Fruit fly (Drosophila melanogaster) whole organism, embryonic: ENCODE results near the gene Rlb1.
A peak's percentile ranks its signal among the peaks of the same experiment; 100 is the strongest.

Experiments used
- ATbp ChIP-seq: fragments of 200-800 bp; sonication (Bioruptor generic); optimal IDR thresholded peaks from 2 replicates; lab custom pipeline; 2017; ENCODE audit warnings: missing biosample characterization, mild to moderate bottlenecking, missing genetic modification characterization, missing genetic modification reagents
- Abd-B ChIP-seq: fragments of 200-800 bp; sonication (Bioruptor generic); optimal IDR thresholded peaks from 2 replicates; lab custom pipeline; 2018; ENCODE audit warnings: missing biosample characterization, mild to moderate bottlenecking, missing genetic modification characterization, moderate library complexity
- Asciz ChIP-seq: fragments of 200-800 bp; sonication (Bioruptor generic); optimal IDR thresholded peaks from 2 replicates; lab custom pipeline; 2017; ENCODE audit warnings: missing biosample characterization, mild to moderate bottlenecking, missing genetic modification characterization, missing genetic modification reagents
- Atf6 ChIP-seq: fragments of 200-800 bp; sonication (Bioruptor generic); IDR thresholded peaks from 2 replicates; pipeline ENCODE4 v1.3.6; 2022; ENCODE audit warnings: missing biosample characterization, missing genetic modification characterization
- CG10267 ChIP-seq: fragments of 200-800 bp; sonication (Bioruptor generic); optimal IDR thresholded peaks from 2 replicates; lab custom pipeline; 2018; ENCODE audit warnings: missing biosample characterization, mild to moderate bottlenecking, missing genetic modification characterization, moderate library complexity
- CG10366 ChIP-seq: fragments of 200-800 bp; sonication (Bioruptor generic); IDR thresholded peaks from 2 replicates; pipeline ENCODE4 v1.3.6; 2022; ENCODE audit warnings: missing biosample characterization, missing genetic modification characterization
- CG11695 ChIP-seq: fragments of 200-800 bp; sonication (Bioruptor generic); IDR thresholded peaks from 3 replicates; pipeline ENCODE4 v1.3.6; 2022; ENCODE audit warnings: missing biosample characterization, missing genetic modification characterization
- CG11696 ChIP-seq: fragments of 200-800 bp; sonication (Bioruptor generic); IDR thresholded peaks from 2 replicates; pipeline ENCODE4 v1.3.6; 2022; ENCODE audit warnings: missing biosample characterization, missing genetic modification characterization
- CG12236 ChIP-seq: fragments of 200-800 bp; sonication (Bioruptor generic); optimal IDR thresholded peaks from 2 replicates; lab custom pipeline; 2016; ENCODE audit warnings: missing biosample characterization, missing genetic modification characterization
- CG12391 ChIP-seq: fragments of 200-800 bp; sonication (Bioruptor generic); optimal IDR thresholded peaks from 3 replicates; lab custom pipeline; 2018; ENCODE audit warnings: missing biosample characterization, mild to moderate bottlenecking, missing genetic modification characterization, moderate library complexity
- CG13624 ChIP-seq: fragments of 200-800 bp; sonication (Bioruptor generic); optimal IDR thresholded peaks from 2 replicates; lab custom pipeline; 2016; ENCODE audit warnings: missing biosample characterization, missing genetic modification characterization
- CG15073 ChIP-seq: fragments of 200-800 bp; sonication (Bioruptor generic); optimal IDR thresholded peaks from 2 replicates; lab custom pipeline; 2016; ENCODE audit warnings: missing biosample characterization, missing genetic modification characterization
- CG15479 ChIP-seq: fragments of 200-800 bp; sonication (Bioruptor generic); optimal IDR thresholded peaks from 3 replicates; lab custom pipeline; 2019; ENCODE audit warnings: missing biosample characterization, mild to moderate bottlenecking, missing genetic modification characterization, moderate library complexity
- CG1603 ChIP-seq: fragments of 200-800 bp; sonication (Bioruptor generic); optimal IDR thresholded peaks from 2 replicates; lab custom pipeline; 2019; ENCODE audit warnings: missing biosample characterization, mild to moderate bottlenecking, missing genetic modification characterization, moderate library complexity
- CG18619 ChIP-seq: fragments of 200-800 bp; sonication (Bioruptor generic); optimal IDR thresholded peaks from 3 replicates; lab custom pipeline; 2017; ENCODE audit warnings: missing biosample characterization, mild to moderate bottlenecking, missing genetic modification characterization
- CG2678 ChIP-seq: fragments of 200-800 bp; sonication (Bioruptor generic); optimal IDR thresholded peaks from 3 replicates; lab custom pipeline; 2019; ENCODE audit warnings: missing biosample characterization, mild to moderate bottlenecking, missing genetic modification characterization, moderate library complexity
- CG32767 ChIP-seq: fragments of 200-800 bp; sonication (Bioruptor generic); IDR thresholded peaks from 2 replicates; pipeline ENCODE4 v1.3.6; 2022; ENCODE audit warnings: missing biosample characterization, missing genetic modification characterization
- CG4360 ChIP-seq: fragments of 200-800 bp; sonication (Bioruptor generic); IDR thresholded peaks from 2 replicates; pipeline ENCODE4 v1.3.6; 2022; ENCODE audit warnings: missing biosample characterization, missing genetic modification characterization
- CG6765 ChIP-seq: fragments of 200-800 bp; sonication (Bioruptor generic); optimal IDR thresholded peaks from 3 replicates; lab custom pipeline; 2017; ENCODE audit warnings: missing biosample characterization, mild to moderate bottlenecking, missing genetic modification characterization
- CG7987 ChIP-seq: fragments of 200-800 bp; sonication (Bioruptor generic); optimal IDR thresholded peaks from 2 replicates; lab custom pipeline; 2018; ENCODE audit warnings: missing biosample characterization, mild to moderate bottlenecking, missing genetic modification characterization, moderate library complexity
- CkIIα-i1 ChIP-seq: fragments of 200-800 bp; sonication (Bioruptor generic); IDR thresholded peaks from 2 replicates; pipeline ENCODE4 v1.3.6; 2022; ENCODE audit warnings: missing biosample characterization, missing genetic modification characterization
- CoRest ChIP-seq: fragments of 200-800 bp; sonication (Bioruptor generic); optimal IDR thresholded peaks from 3 replicates; lab custom pipeline; 2018; ENCODE audit warnings: missing biosample characterization, mild to moderate bottlenecking, missing genetic modification characterization, moderate library complexity
- Dip3 ChIP-seq: fragments of 200-800 bp; sonication (Bioruptor generic); optimal IDR thresholded peaks from 3 replicates; lab custom pipeline; 2016; ENCODE audit warnings: missing biosample characterization, missing genetic modification characterization
- Ets97D ChIP-seq: fragments of 200-800 bp; sonication (Bioruptor generic); optimal IDR thresholded peaks from 3 replicates; lab custom pipeline; 2016; ENCODE audit warnings: missing biosample characterization, missing genetic modification characterization
- Fer1 ChIP-seq: fragments of 200-800 bp; sonication (Bioruptor generic); optimal IDR thresholded peaks from 2 replicates; lab custom pipeline; 2017; ENCODE audit warnings: missing biosample characterization, mild to moderate bottlenecking, missing genetic modification characterization
- Fer3 ChIP-seq: fragments of 200-800 bp; sonication (Bioruptor generic); optimal IDR thresholded peaks from 2 replicates; lab custom pipeline; 2018; ENCODE audit warnings: missing biosample characterization, mild to moderate bottlenecking, missing genetic modification characterization, moderate library complexity
- HHEX ChIP-seq: fragments of 200-800 bp; sonication (Bioruptor generic); optimal IDR thresholded peaks from 3 replicates; lab custom pipeline; 2017; ENCODE audit warnings: missing biosample characterization, mild to moderate bottlenecking, missing genetic modification characterization, missing genetic modification reagents
- HLH4C ChIP-seq: fragments of 200-800 bp; sonication (Bioruptor generic); IDR thresholded peaks from 3 replicates; pipeline ENCODE4 v1.3.6; 2022; ENCODE audit warnings: missing biosample characterization, missing genetic modification characterization; ENCODE audit not compliant: partially characterized antibody
- Hey ChIP-seq: fragments of 200-800 bp; sonication (Bioruptor generic); optimal IDR thresholded peaks from 3 replicates; lab custom pipeline; 2018; ENCODE audit warnings: missing biosample characterization, mild to moderate bottlenecking, missing genetic modification characterization
- HmgZ ChIP-seq: fragments of 200-800 bp; sonication (Bioruptor generic); optimal IDR thresholded peaks from 2 replicates; lab custom pipeline; 2018; ENCODE audit warnings: missing biosample characterization, mild to moderate bottlenecking, missing genetic modification characterization
- Optix ChIP-seq: fragments of 200-800 bp; sonication (Bioruptor generic); IDR thresholded peaks from 3 replicates; pipeline ENCODE4 v1.3.6; 2022; ENCODE audit warnings: missing biosample characterization, missing genetic modification characterization
- Sry-δ ChIP-seq: fragments of 200-800 bp; sonication (Bioruptor generic); optimal IDR thresholded peaks from 2 replicates; lab custom pipeline; 2016; ENCODE audit warnings: missing biosample characterization, missing genetic modification characterization
- Ssrp ChIP-seq: fragments of 200-800 bp; sonication (Bioruptor generic); optimal IDR thresholded peaks from 2 replicates; lab custom pipeline; 2018; ENCODE audit warnings: missing biosample characterization, mild to moderate bottlenecking, missing genetic modification characterization, moderate library complexity
- ac ChIP-seq: fragments of 200-800 bp; sonication (Bioruptor generic); optimal IDR thresholded peaks from 3 replicates; lab custom pipeline; 2017; ENCODE audit warnings: missing biosample characterization, mild to moderate bottlenecking, missing genetic modification characterization
- chinmo ChIP-seq: fragments of 200-800 bp; sonication (Bioruptor generic); IDR thresholded peaks from 4 replicates; pipeline ENCODE4 v1.3.6; 2022; ENCODE audit warnings: missing biosample characterization, missing genetic modification characterization; ENCODE audit not compliant: partially characterized antibody
- disco-r ChIP-seq: fragments of 200-800 bp; sonication (Bioruptor generic); optimal IDR thresholded peaks from 2 replicates; lab custom pipeline; 2016; ENCODE audit warnings: missing biosample characterization, missing genetic modification characterization
- dm ChIP-seq: fragments of 200-800 bp; sonication (Bioruptor generic); optimal IDR thresholded peaks from 3 replicates; lab custom pipeline; 2016; ENCODE audit warnings: missing biosample characterization, missing genetic modification characterization
- fd102C ChIP-seq: fragments of 200-800 bp; sonication (Bioruptor generic); optimal IDR thresholded peaks from 2 replicates; lab custom pipeline; 2018; ENCODE audit warnings: missing biosample characterization, mild to moderate bottlenecking, missing genetic modification characterization, moderate library complexity
- fu2 ChIP-seq: fragments of 200-800 bp; sonication (Bioruptor generic); optimal IDR thresholded peaks from 2 replicates; lab custom pipeline; 2016; ENCODE audit warnings: missing biosample characterization, missing genetic modification characterization
- lbe ChIP-seq: fragments of 200-800 bp; sonication (Bioruptor generic); optimal IDR thresholded peaks from 2 replicates; lab custom pipeline; 2016; ENCODE audit warnings: missing biosample characterization, mild to moderate bottlenecking, missing genetic modification characterization
- otp ChIP-seq: fragments of 200-800 bp; sonication (Bioruptor generic); IDR thresholded peaks from 3 replicates; pipeline ENCODE4, ENCODE4 v1.3.6; 2022; ENCODE audit warnings: missing biosample characterization, missing genetic modification characterization
- repo ChIP-seq: fragments of 200-800 bp; sonication (Bioruptor generic); optimal IDR thresholded peaks from 2 replicates; lab custom pipeline; 2016; ENCODE audit warnings: missing biosample characterization, missing genetic modification characterization
- sens-2 ChIP-seq: fragments of 200-800 bp; sonication (Bioruptor generic); IDR thresholded peaks from 2 replicates; pipeline ENCODE4 v1.3.6; 2022; ENCODE audit warnings: missing biosample characterization, missing genetic modification characterization
- sna ChIP-seq: fragments of 200-800 bp; sonication (Bioruptor generic); IDR thresholded peaks from 2 replicates; pipeline ENCODE4 v1.3.6; 2022; ENCODE audit warnings: missing biosample characterization, missing genetic modification characterization; ENCODE audit not compliant: partially characterized antibody
- tgo ChIP-seq: fragments of 200-800 bp; sonication (Bioruptor generic); IDR thresholded peaks from 3 replicates; pipeline ENCODE4 v1.3.6; 2022; ENCODE audit warnings: missing biosample characterization, missing genetic modification characterization
- tin ChIP-seq: fragments of 200-800 bp; sonication (Bioruptor generic); optimal IDR thresholded peaks from 3 replicates; lab custom pipeline; 2016; ENCODE audit warnings: missing biosample characterization, missing genetic modification characterization
- tio ChIP-seq: fragments of 200-800 bp; sonication (Bioruptor generic); optimal IDR thresholded peaks from 2 replicates; lab custom pipeline; 2017; ENCODE audit warnings: missing biosample characterization, missing genetic modification characterization, inconsistent platforms
- tll ChIP-seq, 2 experiments: fragments of 200-800 bp in 1 of 2; fragments of >200 bp in 1 of 2; sonication (Bioruptor generic) in 1 of 2; optimal IDR thresholded peaks; 2 replicates each; lab custom pipeline; 2017 to 2019; ENCODE audit warnings: missing biosample characterization in 2 of 2, missing genetic modification characterization in 2 of 2, mild to moderate bottlenecking in 1 of 2, moderate library complexity in 1 of 2
- trem ChIP-seq: fragments of 200-800 bp; optimal IDR thresholded peaks from 3 replicates; lab custom pipeline; 2019; ENCODE audit warnings: missing biosample characterization, mild to moderate bottlenecking, missing genetic modification characterization, moderate library complexity
- wdn ChIP-seq: fragments of 200-800 bp; sonication (Bioruptor generic); IDR thresholded peaks from 2 replicates; pipeline ENCODE4 v1.3.6; 2022; ENCODE audit warnings: missing biosample characterization, missing genetic modification characterization
- zfh2 ChIP-seq: fragments of 200-800 bp; sonication (Bioruptor generic); optimal IDR thresholded peaks from 2 replicates; lab custom pipeline; 2016; ENCODE audit warnings: missing biosample characterization, missing genetic modification characterization

Gene Rlb1

dm6 chr3R:9515860-9516344 is 2.8 kb downstream of the Rlb1 start, which contains the start of the genes mRpL47, CG8176 and Kdm3 (continued):
- no peak for TF ChIP-seq fd102C (GFP tag; lab: Kevin White, UChicago)
- TF ChIP-seq Fer3, result peak; percentile 60
- no peak for TF ChIP-seq tgo (GFP tag; lab: Robert Waterston, UW)
- peak; percentile 51 for TF ChIP-seq Fer1 (GFP tag; lab: Kevin White, UChicago)
- TF ChIP-seq Optix, result no peak
- TF ChIP-seq CG6765, result no peak
- TF ChIP-seq CG12236 (GFP tag; lab: Kevin White, UChicago), result no peak
- TF ChIP-seq ATbp (GFP tag; lab: Kevin White, UChicago), result no peak
- TF ChIP-seq lbe, result no peak
- TF ChIP-seq repo, result peak; percentile 80
- peak; percentile 43 for TF ChIP-seq CG2678 (tag; lab: Kevin White, UChicago)
- TF ChIP-seq CG18619 (GFP tag; lab: Kevin White, UChicago), result peak; percentile 2
- TF ChIP-seq CG10267 (tag; lab: Kevin White, UChicago), result peak; percentile 70
- no peak for TF ChIP-seq CG11696
- TF ChIP-seq zfh2, result peak; percentile 91
- peak; percentile 95 for TF ChIP-seq HmgZ
- no peak for TF ChIP-seq CkIIα-i1 (GFP tag; lab: Robert Waterston, UW)
- TF ChIP-seq tin (GFP tag; lab: Kevin White, UChicago), result peak; percentile 68
- TF ChIP-seq tll (GFP tag; optimal IDR thresholded peaks at IDR 0.05; lab: Kevin White, UChicago), result no peak
- TF ChIP-seq CG10366 (GFP tag; lab: Robert Waterston, UW), result no peak
- peak; percentile 97 for TF ChIP-seq Abd-B
- TF ChIP-seq CG11695 (GFP tag; lab: Robert Waterston, UW), result no peak
- TF ChIP-seq CoRest (tag; lab: Kevin White, UChicago), result peak; percentile 62
- peak; percentile 100 for TF ChIP-seq Sry-δ (GFP tag; lab: Kevin White, UChicago)
- peak; percentile 16 for TF ChIP-seq Ssrp
- no peak for TF ChIP-seq HLH4C
- TF ChIP-seq disco-r, result peak; percentile 15
- peak; percentile 89 for TF ChIP-seq dm (GFP tag; lab: Kevin White, UChicago)
- no peak for TF ChIP-seq tio (GFP tag; lab: Kevin White, UChicago)
- peak; percentile 94 for TF ChIP-seq CG1603 (tag; lab: Kevin White, UChicago)
- no peak for TF ChIP-seq CG15073 (GFP tag; lab: Kevin White, UChicago)
- no peak for TF ChIP-seq sens-2
- no peak for TF ChIP-seq Hey
- TF ChIP-seq Dip3 (GFP tag; lab: Kevin White, UChicago), result peak; percentile 50
- TF ChIP-seq CG13624 (GFP tag; lab: Kevin White, UChicago), result peak; percentile 77
- TF ChIP-seq sna (GFP tag; lab: Robert Waterston, UW), result no peak
- TF ChIP-seq Atf6 (GFP tag; lab: Robert Waterston, UW), result no peak
- TF ChIP-seq wdn (GFP tag; lab: Robert Waterston, UW), result no peak
- TF ChIP-seq chinmo (GFP tag; lab: Robert Waterston, UW), result no peak
- TF ChIP-seq trem, result peak; percentile 90
- TF ChIP-seq CG15479, result no peak
- no peak for TF ChIP-seq CG4360 (GFP tag; lab: Robert Waterston, UW)
- no peak for TF ChIP-seq CG32767 (GFP tag; lab: Robert Waterston, UW)
- no peak for TF ChIP-seq ac (GFP tag; lab: Kevin White, UChicago)
- TF ChIP-seq CG12391, result peak; percentile 59
- peak; percentile 76 for TF ChIP-seq CG7987
- TF ChIP-seq fu2, result peak; percentile 69
- peak; percentile 94 for TF ChIP-seq Ets97D (GFP tag; lab: Kevin White, UChicago)
- no peak for TF ChIP-seq Asciz (GFP tag; lab: Kevin White, UChicago)
- no peak for TF ChIP-seq HHEX (GFP tag; lab: Kevin White, UChicago)
- no peak for TF ChIP-seq otp (GFP tag; lab: Robert Waterston, UW)
